Worm (Caenorhabditis elegans): ENCODE measurements around the gene K04A8.1.

K04A8.1 gene

DNA sequence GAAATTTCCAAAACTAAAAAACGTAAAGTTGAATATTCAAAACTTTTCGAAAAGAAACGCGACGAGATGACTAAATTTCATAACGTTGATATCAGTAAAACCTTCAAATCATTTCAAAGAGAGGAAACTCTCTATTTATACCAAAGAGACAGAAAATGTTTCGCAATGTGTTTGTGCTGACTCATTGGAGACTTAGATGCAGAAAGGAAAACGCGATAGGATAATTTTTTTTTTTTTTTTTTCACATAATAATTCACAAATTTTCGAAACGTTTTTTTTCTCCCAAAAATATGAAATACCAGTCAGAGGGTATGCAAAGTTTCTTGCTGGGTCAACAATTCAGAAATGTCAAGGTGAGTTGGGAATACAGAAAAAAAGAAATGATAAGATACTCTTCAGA lies 40.1 kb downstream of the K04A8.1 start (continued):
- TF ChIP-seq F52B5.7 (tag; optimal IDR thresholded peaks at IDR 0.05) = no peak
- peak; percentile 51 for TF ChIP-seq attf-5 (GFP tag; optimal IDR thresholded peaks at IDR 0.05)
- no peak for TF ChIP-seq athp-1 (tag; optimal IDR thresholded peaks at IDR 0.05)
- TF ChIP-seq sdz-38 (tag; optimal IDR thresholded peaks at IDR 0.05) = no peak
- no peak for TF ChIP-seq hlh-12 (tag; optimal IDR thresholded peaks at IDR 0.05)
- TF ChIP-seq madf-10 (tag; optimal IDR thresholded peaks at IDR 0.05) = no peak
- TF ChIP-seq tbp1 (GFP tag; optimal IDR thresholded peaks at IDR 0.05) = peak; percentile 25
- no peak for TF ChIP-seq cebp-2 (GFP tag; IDR thresholded peaks at IDR 0.05)
- TF ChIP-seq efl-1 (GFP tag; optimal IDR thresholded peaks at IDR 0.05) = no peak
- TF ChIP-seq lin-35 (GFP tag; optimal IDR thresholded peaks at IDR 0.05) = peak in 1 of 3 experiments; percentile 18
- peak; percentile 37 for TF ChIP-seq hrde-1 (tag; optimal IDR thresholded peaks at IDR 0.05; ENCODE audit: borderline replicate concordance)
- peak; percentile 3 for TF ChIP-seq repo-1 (tag; optimal IDR thresholded peaks at IDR 0.05)
- no peak for TF ChIP-seq lsy-27 (tag; optimal IDR thresholded peaks at IDR 0.05; ENCODE audit: borderline replicate concordance, insufficient read depth)
- no peak for TF ChIP-seq ceh-100 (GFP tag; IDR thresholded peaks at IDR 0.05)
- TF ChIP-seq B0019.2 (GFP tag; conservative IDR thresholded peaks at IDR 0.05) = no peak
- no peak for TF ChIP-seq T07F8.4 (tag; optimal IDR thresholded peaks at IDR 0.05)
- TF ChIP-seq gei-17 (GFP tag; optimal IDR thresholded peaks at IDR 0.05) = no peak
- no peak for TF ChIP-seq tbx-9 (tag; optimal IDR thresholded peaks at IDR 0.05; ENCODE audit: borderline replicate concordance)
- no peak for TF ChIP-seq dox-1 (GFP tag; IDR thresholded peaks at IDR 0.05)
- TF ChIP-seq chd-7 (tag; optimal IDR thresholded peaks at IDR 0.05) = no peak
- no peak for TF ChIP-seq hsf-1 (GFP tag; IDR thresholded peaks at IDR 0.05)
- no peak for TF ChIP-seq hlh-26 (GFP tag; conservative IDR thresholded peaks at IDR 0.05)
- no peak for TF ChIP-seq let-607 (tag; optimal IDR thresholded peaks at IDR 0.05)
- no peak for TF ChIP-seq K11D2.4 (GFP tag; IDR thresholded peaks at IDR 0.05)
- no peak for TF ChIP-seq Y53F4B.3 (GFP tag; IDR thresholded peaks at IDR 0.05)
- no peak for TF ChIP-seq D2030.7 (GFP tag; IDR thresholded peaks at IDR 0.05)
- TF ChIP-seq nfya-1 (tag; optimal IDR thresholded peaks at IDR 0.05; ENCODE audit: borderline replicate concordance, insufficient read depth) = no peak
- TF ChIP-seq rec-8 (tag; optimal IDR thresholded peaks at IDR 0.05) = no peak
- TF ChIP-seq dpff-1 (tag; optimal IDR thresholded peaks at IDR 0.05) = peak; percentile 56
- TF ChIP-seq egrh-3 (GFP tag; IDR thresholded peaks at IDR 0.05) = no peak
- TF ChIP-seq him-1 (tag; optimal IDR thresholded peaks at IDR 0.05) = no peak
- TF ChIP-seq F22D6.2 (tag; optimal IDR thresholded peaks at IDR 0.05) = no peak
- no peak for TF ChIP-seq mcd-1 (GFP tag; IDR thresholded peaks at IDR 0.05)
- TF ChIP-seq sptf-2 (GFP tag; optimal IDR thresholded peaks at IDR 0.05) = peak; percentile 10
- no peak for TF ChIP-seq aptf-2 (GFP tag; conservative IDR thresholded peaks at IDR 0.05)
- TF ChIP-seq aptf-3 (GFP tag; IDR thresholded peaks at IDR 0.05) = no peak
- no peak for TF ChIP-seq F49E8.2 (tag; optimal IDR thresholded peaks at IDR 0.05; ENCODE audit: insufficient read depth)

DNA sequence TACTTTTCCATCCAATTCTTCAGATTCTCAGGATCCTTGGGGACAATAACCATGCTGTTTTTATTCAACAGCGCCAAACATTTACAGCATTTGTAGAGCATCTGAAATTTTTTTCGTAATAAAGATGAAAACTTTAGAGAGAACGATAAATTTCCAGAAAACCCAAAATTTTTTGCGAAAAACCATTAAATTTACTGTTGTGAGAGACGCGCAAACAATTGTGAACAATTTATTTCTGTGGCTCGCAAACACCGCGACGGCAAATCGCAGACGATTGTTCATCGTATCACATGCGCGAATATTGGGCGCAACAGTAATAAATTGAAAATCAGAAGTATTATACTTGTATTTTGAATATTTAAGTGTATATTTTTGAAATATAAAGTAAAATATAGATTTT lies 44.9 kb downstream of the K04A8.1 start, which contains the start of gene gon-14:
gon-14 (minus strand) TSS at position 101 of the 400 bp plus-strand sequence.
- TF ChIP-seq D2030.7 (GFP tag; IDR thresholded peaks at IDR 0.05) (no peak), ZK185.1 (tag; optimal IDR thresholded peaks at IDR 0.05; ENCODE audit: poor library complexity, severe bottlenecking) (no peak), nhr-179 (tag; optimal IDR thresholded peaks at IDR 0.05) (no peak), B0035.1 (tag; optimal IDR thresholded peaks at IDR 0.05) (no peak), dpl-1 (GFP tag; optimal IDR thresholded peaks at IDR 0.05) (no peak), tbp1 (GFP tag; optimal IDR thresholded peaks at IDR 0.05) (no peak), ceh-27 (GFP tag; optimal IDR thresholded peaks at IDR 0.05) (no peak), efl-1 (GFP tag; optimal IDR thresholded peaks at IDR 0.05) (no peak), hrde-1 (tag; optimal IDR thresholded peaks at IDR 0.05; ENCODE audit: borderline replicate concordance) (no peak), aptf-3 (GFP tag; IDR thresholded peaks at IDR 0.05) (no peak), sdz-38 (tag; optimal IDR thresholded peaks at IDR 0.05) (no peak), sptf-2 (GFP tag; optimal IDR thresholded peaks at IDR 0.05) (no peak), bed-1 (GFP tag; IDR thresholded peaks at IDR 0.05) (no peak)
